Fruit fly (Drosophila melanogaster): ENCODE results near the gene Usp32.

The Usp32 gene

DNA sequence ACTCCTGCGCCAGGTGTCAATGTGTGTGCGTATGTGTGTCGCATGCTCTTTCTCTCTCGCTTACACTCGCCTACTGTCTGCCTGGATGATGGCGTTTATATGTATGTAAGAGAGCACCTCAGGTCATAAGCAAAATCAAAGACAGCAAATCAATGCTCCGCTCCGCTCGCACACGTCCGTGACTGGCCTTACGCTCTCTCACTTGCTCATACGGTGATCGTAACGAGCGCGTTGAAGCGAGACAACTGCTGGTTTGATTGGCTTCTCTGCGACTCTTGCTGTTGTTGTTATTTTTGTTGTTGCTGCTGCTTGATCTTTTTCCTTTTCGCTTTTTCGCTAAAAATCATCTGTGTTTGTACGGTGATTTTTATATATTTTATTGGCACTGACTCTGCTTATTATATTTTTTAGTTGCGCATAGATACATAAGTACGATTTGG lies 24.6 kb downstream of the Usp32 start:
- TF ChIP-seq CG31627 (GFP tag; optimal IDR thresholded peaks at IDR 0.05) (no peak), CG11294 (GFP tag; IDR thresholded peaks at IDR 0.05) (no peak), Blimp-1 (GFP tag; optimal IDR thresholded peaks at IDR 0.05) (peak; percentile 40), CG4318 (GFP tag; optimal IDR thresholded peaks at IDR 0.05) (no peak), fd59A (GFP tag; optimal IDR thresholded peaks at IDR 0.05) (no peak), CG11762 (GFP tag; optimal IDR thresholded peaks at IDR 0.05; ENCODE audit: insufficient read depth) (no peak), CG6808 (GFP tag; optimal IDR thresholded peaks at IDR 0.05) (no peak), Ets21C (GFP tag; optimal IDR thresholded peaks at IDR 0.05) (no peak), lz (GFP tag; optimal IDR thresholded peaks at IDR 0.05) (no peak), dsx (GFP tag; optimal IDR thresholded peaks at IDR 0.05; ENCODE audit: poor library complexity, severe bottlenecking) (peak; percentile 60), CG6276 (GFP tag; optimal IDR thresholded peaks at IDR 0.05) (no peak), spab (GFP tag; optimal IDR thresholded peaks at IDR 0.05) (no peak), Eip93F (GFP tag; optimal IDR thresholded peaks at IDR 0.05) (no peak), Sox102F (GFP tag; optimal IDR thresholded peaks at IDR 0.05) (no peak), Lpt (GFP tag; optimal IDR thresholded peaks at IDR 0.05) (peak; percentile 33), acj6 (GFP tag; optimal IDR thresholded peaks at IDR 0.05) (no peak), Hr38 (GFP tag; optimal IDR thresholded peaks at IDR 0.05) (no peak), topi (GFP tag; optimal IDR thresholded peaks at IDR 0.05) (no peak), Sox14 (GFP tag; optimal IDR thresholded peaks at IDR 0.05) (peak; percentile 38), CG9139 (GFP tag; optimal IDR thresholded peaks at IDR 0.05) (no peak), achi (GFP tag; optimal IDR thresholded peaks at IDR 0.05) (no peak), net (GFP tag; optimal IDR thresholded peaks at IDR 0.05) (no peak), salr (GFP tag; optimal IDR thresholded peaks at IDR 0.05) (no peak), CG15336 (GFP tag; IDR thresholded peaks at IDR 0.05) (peak; percentile 26; the same call in 1 of the 2 replicates), cyc (GFP tag; optimal IDR thresholded peaks at IDR 0.05) (no peak), Gug (GFP tag; IDR thresholded peaks at IDR 0.05) (no peak), Smox (GFP tag; optimal IDR thresholded peaks at IDR 0.05) (no peak), fkh (GFP tag; optimal IDR thresholded peaks at IDR 0.05) (peak; percentile 69), Ets96B (tag; optimal IDR thresholded peaks at IDR 0.05) (peak; percentile 17), CG32006 (GFP tag; optimal IDR thresholded peaks at IDR 0.05) (no peak), OdsH (GFP tag; optimal IDR thresholded peaks at IDR 0.05) (no peak), CG10669 (GFP tag; optimal IDR thresholded peaks at IDR 0.05) (no peak), CG8632 (GFP tag; optimal IDR thresholded peaks at IDR 0.05) (no peak), Eip78C (GFP tag) (peak; percentile 61), CG3032 (tag; optimal IDR thresholded peaks at IDR 0.05) (peak; percentile 4), eg (GFP tag; IDR thresholded peaks at IDR 0.05) (0 out of 3 replicates have a peak, but pooled peaks have one; percentile 42), CG11902 (GFP tag; optimal IDR thresholded peaks at IDR 0.05) (no peak), CG16779 (tag; optimal IDR thresholded peaks at IDR 0.05) (no peak), svp (GFP tag) (peak; percentile 99), ss (GFP tag; optimal IDR thresholded peaks at IDR 0.05) (peak in 1 of 2 experiments; percentile 60), Met (GFP tag; optimal IDR thresholded peaks at IDR 0.05) (no peak), CG8119 (GFP tag; IDR thresholded peaks at IDR 0.05) (no peak; the same call in 2 of the 3 replicates), CG8319 (GFP tag; optimal IDR thresholded peaks at IDR 0.05) (no peak), CG6854 (GFP tag; optimal IDR thresholded peaks at IDR 0.05) (peak; percentile 22), Hr4 (GFP tag; optimal IDR thresholded peaks at IDR 0.05) (no peak), CG6792 (GFP tag; optimal IDR thresholded peaks at IDR 0.05) (no peak), CG7368 (GFP tag; optimal IDR thresholded peaks at IDR 0.05) (no peak), CG10631 (GFP tag; optimal IDR thresholded peaks at IDR 0.05) (no peak), fd85E (GFP tag; optimal IDR thresholded peaks at IDR 0.05) (no peak), Eip75B (GFP tag; optimal IDR thresholded peaks at IDR 0.05) (no peak), dac (GFP tag; optimal IDR thresholded peaks at IDR 0.05) (no peak), CG34406 (GFP tag; optimal IDR thresholded peaks at IDR 0.05) (no peak), pdm3 (GFP tag; optimal IDR thresholded peaks at IDR 0.05) (no peak)
